Worm (Caenorhabditis elegans): ENCODE measurements around the gene K12H6.2.

Gene K12H6.2

ce11 chrII:2831173-2831572, 15.8 kb upstream of the K12H6.2 start, which contains the start of gene K12H6.6:
Gene K12H6.6, minus strand, starts transcription at chrII:2831233.
- TF ChIP-seq nhr-102 (tag; optimal IDR thresholded peaks at IDR 0.05): no peak
- TF ChIP-seq dve-1 (tag; optimal IDR thresholded peaks at IDR 0.05; ENCODE audit: insufficient read depth): peak; percentile 11
- 0 out of 2 replicates have a peak, but pooled peaks have one; percentile 19 for TF ChIP-seq dmd-6 (GFP tag; IDR thresholded peaks at IDR 0.05)
- TF ChIP-seq spr-1 (tag; optimal IDR thresholded peaks at IDR 0.05): no peak
- no peak for TF ChIP-seq madf-5 (GFP tag; IDR thresholded peaks at IDR 0.05)
- no peak for TF ChIP-seq mep-1 (tag; optimal IDR thresholded peaks at IDR 0.05)
- TF ChIP-seq nhr-28 (tag; optimal IDR thresholded peaks at IDR 0.05): peak; percentile 17
- TF ChIP-seq hlh-30 (tag; optimal IDR thresholded peaks at IDR 0.05; ENCODE audit: insufficient read depth): peak; percentile 81
- no peak for TF ChIP-seq F44E2.7 (GFP tag; IDR thresholded peaks at IDR 0.05)
- no peak for TF ChIP-seq daf-16 (GFP tag; optimal IDR thresholded peaks at IDR 0.05)
- TF ChIP-seq daf-16 (tag; optimal IDR thresholded peaks at IDR 0.05): peak; percentile 2
- peak in 1 of 2 experiments; percentile 24 for TF ChIP-seq lsy-2 (tag; optimal IDR thresholded peaks at IDR 0.05)
- TF ChIP-seq hlh-11 (tag; optimal IDR thresholded peaks at IDR 0.05): peak; percentile 29
- TF ChIP-seq aha-1 (tag): peak; percentile 65
- no peak for TF ChIP-seq ceh-44 (GFP tag; IDR thresholded peaks at IDR 0.05)
- TF ChIP-seq dpl-1 (GFP tag; optimal IDR thresholded peaks at IDR 0.05): no peak
- no peak for TF ChIP-seq snpc-4 (tag; optimal IDR thresholded peaks at IDR 0.05)

ce11 chrII:2830144-2830543, 14.8 kb upstream of the K12H6.2 start:
- TF ChIP-seq F44E2.7 (GFP tag; IDR thresholded peaks at IDR 0.05) (0 out of 2 replicates have a peak, but pooled peaks have one; percentile 53), lim-7 (GFP tag; IDR thresholded peaks at IDR 0.05) (peak; percentile 35; the same call in 1 of the 2 replicates), ceh-62 (tag; optimal IDR thresholded peaks at IDR 0.05) (no peak), dmd-8 (GFP tag; IDR thresholded peaks at IDR 0.05) (0 out of 2 replicates have a peak, but pooled peaks have one; percentile 21), dve-1 (tag; optimal IDR thresholded peaks at IDR 0.05; ENCODE audit: insufficient read depth) (no peak), mep-1 (tag; optimal IDR thresholded peaks at IDR 0.05) (no peak), arid-1 (GFP tag; conservative IDR thresholded peaks at IDR 0.05) (0 out of 2 replicates have a peak, but pooled peaks have one; percentile 19), snpc-1.2 (GFP tag; IDR thresholded peaks at IDR 0.05) (peak; percentile 40; the same call in 1 of the 2 replicates)

- TF ChIP-seq php-3 (GFP tag; IDR thresholded peaks at IDR 0.05) (no peak), nhr-42 (GFP tag; IDR thresholded peaks at IDR 0.05) (no peak), dmd-9 (GFP tag; IDR thresholded peaks at IDR 0.05) (no peak), jun-1 (tag; optimal IDR thresholded peaks at IDR 0.05) (no peak), nhr-11 (tag; optimal IDR thresholded peaks at IDR 0.05) (no peak), zip-2 (tag; optimal IDR thresholded peaks at IDR 0.05) (no peak), mdl-1 (tag; optimal IDR thresholded peaks at IDR 0.05) (no peak), daf-16 (GFP tag; optimal IDR thresholded peaks at IDR 0.05) (no peak), daf-16 (tag; optimal IDR thresholded peaks at IDR 0.05) (no peak), aha-1 (tag) (peak; percentile 26), daf-8 (GFP tag; IDR thresholded peaks at IDR 0.05) (no peak), saeg-2 (GFP tag; IDR thresholded peaks at IDR 0.05) (no peak), unc-62 (GFP tag; optimal IDR thresholded peaks at IDR 0.05 in 1 of 2) (peak in 1 of 2 experiments; percentile 92), unc-62 (tag; optimal IDR thresholded peaks at IDR 0.05) (no peak), ztf-7 (tag; optimal IDR thresholded peaks at IDR 0.05) (no peak), ama-1 (optimal IDR thresholded peaks at IDR 0.05) (no peak), lin-29 (GFP tag; IDR thresholded peaks at IDR 0.05) (no peak), ctbp-1 (GFP tag; IDR thresholded peaks at IDR 0.05) (no peak), pha-4 (GFP tag; IDR thresholded peaks at IDR 0.05) (no peak), pha-4 (tag; optimal IDR thresholded peaks at IDR 0.05) (no peak)
These were observed 14.1 kb upstream of the K12H6.2 start for ce11 chrII:2829482-2829881.
